Worm (Caenorhabditis elegans) whole organism, L3 larva: ENCODE results near the gene T05C12.9.

Experiments
- R02D3.7 ChIP-seq: fragments of 150-350 bp; optimal IDR thresholded peaks from 2 replicates; lab custom pipeline; 2014; ENCODE audit warnings: missing biosample characterization, missing genetic modification characterization
- ZK546.5 ChIP-seq: sonication (generic microtip); optimal IDR thresholded peaks from 2 replicates; lab custom pipeline; 2017; ENCODE audit warnings: missing biosample characterization, missing genetic modification characterization
- aly-2 ChIP-seq: fragments of 150-350 bp; optimal IDR thresholded peaks from 2 replicates; lab custom pipeline; 2014; ENCODE audit warnings: missing biosample characterization, missing genetic modification characterization
- ama-1 ChIP-seq: fragments of 150-350 bp; optimal IDR thresholded peaks from 2 replicates; lab custom pipeline; 2018
- ceh-16 ChIP-seq: sonication (generic microtip); optimal IDR thresholded peaks from 2 replicates; lab custom pipeline; 2017; ENCODE audit warnings: missing biosample characterization, missing genetic modification characterization
- ceh-28 ChIP-seq: fragments of 150-350 bp; optimal IDR thresholded peaks from 2 replicates; lab custom pipeline; 2014; ENCODE audit warnings: missing biosample characterization, missing genetic modification reagents, missing genetic modification characterization
- ceh-9 ChIP-seq: sonication (generic microtip); optimal IDR thresholded peaks from 2 replicates; lab custom pipeline; 2018; ENCODE audit warnings: missing biosample characterization, missing genetic modification characterization
- daf-12 ChIP-seq: fragments of 150-350 bp; optimal IDR thresholded peaks from 2 replicates; lab custom pipeline; 2014; ENCODE audit warnings: missing biosample characterization, missing genetic modification reagents, missing genetic modification characterization
- egl-27 ChIP-seq: sonication (generic microtip); optimal IDR thresholded peaks from 4 replicates; lab custom pipeline; 2017; ENCODE audit warnings: missing biosample characterization, missing genetic modification reagents, missing genetic modification characterization
- elt-3 ChIP-seq, 3 experiments: fragments of 150-350 bp in 1 of 3; sonication (generic microtip) in 2 of 3; optimal IDR thresholded peaks; 2 replicates in 2 of 3; 4 replicates in 1 of 3; lab custom pipeline; 2014 to 2017; ENCODE audit warnings: missing biosample characterization in 3 of 3, missing genetic modification characterization in 3 of 3
- eor-1 ChIP-seq, 2 experiments: fragments of 150-350 bp; optimal IDR thresholded peaks; 2 replicates each; lab custom pipeline; 2014 to 2018; ENCODE audit warnings: missing biosample characterization in 2 of 2, missing genetic modification characterization in 2 of 2
- fkh-10 ChIP-seq: sonication (generic microtip); optimal IDR thresholded peaks from 2 replicates; lab custom pipeline; 2017; ENCODE audit warnings: missing biosample characterization, missing genetic modification reagents, missing genetic modification characterization
- fkh-2 ChIP-seq: fragments of 150-350 bp; optimal IDR thresholded peaks from 2 replicates; lab custom pipeline; 2014; ENCODE audit warnings: missing biosample characterization, missing genetic modification reagents, missing genetic modification characterization
- fos-1 ChIP-seq: fragments of 150-350 bp; optimal IDR thresholded peaks from 2 replicates; lab custom pipeline; 2014; ENCODE audit warnings: missing biosample characterization, missing genetic modification characterization
- jun-1 ChIP-seq: fragments of 150-350 bp; optimal IDR thresholded peaks from 2 replicates; lab custom pipeline; 2014; ENCODE audit warnings: missing biosample characterization, missing genetic modification reagents, missing genetic modification characterization
- lin-15B ChIP-seq: fragments of 150-350 bp; optimal IDR thresholded peaks from 2 replicates; lab custom pipeline; 2014; ENCODE audit warnings: missing biosample characterization, missing genetic modification characterization
- lin-39 ChIP-seq: fragments of 150-350 bp; optimal IDR thresholded peaks from 2 replicates; lab custom pipeline; 2018; ENCODE audit warnings: missing biosample characterization, missing genetic modification reagents, missing genetic modification characterization
- lsy-12 ChIP-seq: sonication (generic microtip); optimal IDR thresholded peaks from 2 replicates; lab custom pipeline; 2016; ENCODE audit warnings: mild to moderate bottlenecking, missing genetic modification characterization, missing compliant biosample characterization
- mml-1 ChIP-seq: fragments of 150-350 bp; sonication (generic microtip); optimal IDR thresholded peaks from 3 replicates; lab custom pipeline; 2014; ENCODE audit warnings: missing biosample characterization, missing genetic modification characterization
- nfya-1 ChIP-seq: sonication (generic microtip); optimal IDR thresholded peaks from 2 replicates; lab custom pipeline; 2017; ENCODE audit warnings: missing genetic modification characterization, mild to moderate bottlenecking, missing compliant biosample characterization, antibody characterized with exemption, moderate library complexity; ENCODE audit not compliant: insufficient read depth
- nhr-11 ChIP-seq: fragments of 150-350 bp; optimal IDR thresholded peaks from 2 replicates; lab custom pipeline; 2014; ENCODE audit warnings: missing biosample characterization, missing genetic modification characterization
- nhr-12 ChIP-seq: fragments of 150-350 bp; optimal IDR thresholded peaks from 2 replicates; lab custom pipeline; 2014; ENCODE audit warnings: missing biosample characterization, missing genetic modification characterization
- nhr-23 ChIP-seq: fragments of 150-350 bp; optimal IDR thresholded peaks from 2 replicates; lab custom pipeline; 2014; ENCODE audit warnings: missing biosample characterization, missing genetic modification reagents, missing genetic modification characterization
- nhr-237 ChIP-seq: fragments of 150-350 bp; optimal IDR thresholded peaks from 2 replicates; lab custom pipeline; 2014; ENCODE audit warnings: missing biosample characterization, missing genetic modification characterization
- nhr-25 ChIP-seq: sonication (generic microtip); optimal IDR thresholded peaks from 2 replicates; lab custom pipeline; 2017; ENCODE audit warnings: missing biosample characterization, missing genetic modification characterization
- nhr-28 ChIP-seq: fragments of 150-350 bp; optimal IDR thresholded peaks from 2 replicates; lab custom pipeline; 2014; ENCODE audit warnings: missing biosample characterization, missing genetic modification characterization
- nhr-43 ChIP-seq: sonication (generic microtip); optimal IDR thresholded peaks from 2 replicates; lab custom pipeline; 2016; ENCODE audit warnings: mild to moderate bottlenecking, missing genetic modification characterization, missing compliant biosample characterization; ENCODE audit not compliant: poor library complexity, severe bottlenecking
- nhr-67 ChIP-seq: fragments of 150-350 bp; optimal IDR thresholded peaks from 2 replicates; lab custom pipeline; 2014; ENCODE audit warnings: missing biosample characterization, missing genetic modification characterization
- nhr-76 ChIP-seq: fragments of 150-350 bp; sonication (generic microtip); optimal IDR thresholded peaks from 5 replicates; lab custom pipeline; 2014; ENCODE audit warnings: missing biosample characterization, missing genetic modification characterization
- pha-4 ChIP-seq: fragments of 150-350 bp; optimal IDR thresholded peaks from 2 replicates; lab custom pipeline; 2014; ENCODE audit warnings: missing biosample characterization, missing genetic modification reagents, missing genetic modification characterization
- pqm-1 ChIP-seq: fragments of 150-350 bp; optimal IDR thresholded peaks from 2 replicates; lab custom pipeline; 2017; ENCODE audit warnings: missing biosample characterization, missing genetic modification characterization, inconsistent platforms
- skn-1 ChIP-seq: fragments of 150-350 bp; optimal IDR thresholded peaks from 2 replicates; lab custom pipeline; 2014; ENCODE audit warnings: missing biosample characterization, missing genetic modification characterization
- snpc-4 ChIP-seq: fragments of 150-350 bp; optimal IDR thresholded peaks from 2 replicates; lab custom pipeline; 2014; ENCODE audit warnings: missing biosample characterization, missing genetic modification characterization
- tbx-2 ChIP-seq: sonication (generic microtip); optimal IDR thresholded peaks from 2 replicates; lab custom pipeline; 2016; ENCODE audit warnings: mild to moderate bottlenecking, missing genetic modification characterization, missing compliant biosample characterization
- unc-62 ChIP-seq: fragments of 150-350 bp; sonication (generic microtip); optimal IDR thresholded peaks from 4 replicates; lab custom pipeline; 2014; ENCODE audit warnings: missing biosample characterization, missing genetic modification reagents, missing genetic modification characterization
- zag-1 ChIP-seq: fragments of 150-350 bp; optimal IDR thresholded peaks from 2 replicates; lab custom pipeline; 2014; ENCODE audit warnings: missing biosample characterization, missing genetic modification characterization
- ztf-11 ChIP-seq: fragments of 150-350 bp; optimal IDR thresholded peaks from 2 replicates; lab custom pipeline; 2014; ENCODE audit warnings: missing biosample characterization, missing genetic modification characterization

Gene T05C12.9

DNA sequence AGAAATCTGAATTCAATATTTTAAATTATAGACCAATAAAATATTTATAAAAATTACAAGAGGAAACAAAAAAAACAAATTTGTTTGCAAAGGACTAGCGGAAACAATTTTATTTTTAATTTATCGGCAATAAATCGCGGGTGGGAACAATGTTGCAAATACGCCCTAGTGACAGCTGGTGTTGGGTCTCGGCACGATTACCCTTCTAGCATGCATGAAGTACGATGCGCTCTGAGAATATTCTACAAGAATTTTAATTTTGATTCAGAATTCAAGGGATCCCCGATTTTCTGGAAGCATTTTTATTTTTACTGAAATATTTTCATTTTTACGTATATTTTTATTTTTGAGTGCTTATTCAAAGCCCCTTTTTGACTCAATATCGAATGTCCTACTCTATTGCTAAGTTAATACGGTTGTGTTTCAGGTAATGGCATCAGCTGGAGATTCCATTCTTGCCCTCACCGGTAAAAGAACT, 8.0 kb downstream of the T05C12.9 start, which contains the start of the genes mig-5 and cct-1 (continued):
- TF ChIP-seq nhr-28 (tag; lab: Kevin White, UChicago), result peak; percentile 62
- TF ChIP-seq ZK546.5, result peak; percentile 52
- no peak for TF ChIP-seq ztf-11 (tag; lab: Kevin White, UChicago)
- peak; percentile 96 for TF ChIP-seq lin-39 (tag; lab: Kevin White, UChicago)
- TF ChIP-seq fkh-2 (tag; lab: Kevin White, UChicago), result no peak
- peak; percentile 91 for TF ChIP-seq aly-2 (tag; lab: Kevin White, UChicago)

DNA sequence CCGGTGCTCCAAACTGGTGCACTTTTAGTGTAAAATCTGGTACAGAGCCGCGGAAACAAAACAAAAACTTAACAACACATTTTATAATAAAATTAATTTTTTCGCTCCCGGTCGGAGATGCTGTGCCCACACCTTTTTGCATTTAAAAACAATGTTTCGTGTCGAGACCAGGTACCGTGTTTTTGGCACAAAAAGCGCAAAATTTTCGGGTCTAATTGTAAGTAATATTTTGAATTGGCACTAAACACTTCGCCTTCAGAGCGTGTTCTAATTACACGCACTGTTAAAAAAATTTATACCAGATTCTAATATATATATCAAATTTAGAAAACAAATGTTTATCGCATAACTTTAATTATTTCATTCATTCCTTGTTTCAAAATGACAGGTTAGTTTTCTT, 11.6 kb downstream of the T05C12.9 start, which contains the start of gene dylt-3:
Gene dylt-3 (plus strand): TSS at position 301 of the 400 bp plus-strand sequence.
- TF ChIP-seq nhr-67 (no peak), nhr-23 (tag; lab: Kevin White, UChicago) (no peak), fos-1 (tag; lab: Kevin White, UChicago) (no peak), snpc-4 (tag; lab: Kevin White, UChicago) (no peak), fkh-10 (GFP tag; lab: Kevin White, UChicago) (no peak), mml-1 (tag; lab: Kevin White, UChicago) (no peak), ztf-11 (tag; lab: Kevin White, UChicago) (no peak), daf-12 (no peak), lsy-12 (tag; lab: Kevin White, UChicago) (no peak), jun-1 (tag; lab: Kevin White, UChicago) (no peak), nfya-1 (tag; lab: Kevin White, UChicago) (no peak), ceh-28 (tag; lab: Kevin White, UChicago) (no peak), ceh-16 (tag; lab: Kevin White, UChicago) (no peak), fkh-2 (tag; lab: Kevin White, UChicago) (no peak), eor-1 (tag; optimal IDR thresholded peaks at IDR 0.05; lab: Kevin White, UChicago) (no peak), elt-3 (tag; optimal IDR thresholded peaks at IDR 0.05; lab: Kevin White, UChicago) (no peak), nhr-43 (tag; lab: Kevin White, UChicago) (no peak), lin-39 (tag; lab: Kevin White, UChicago) (no peak), ama-1 (lab: Kevin White, UChicago) (no peak)

DNA sequence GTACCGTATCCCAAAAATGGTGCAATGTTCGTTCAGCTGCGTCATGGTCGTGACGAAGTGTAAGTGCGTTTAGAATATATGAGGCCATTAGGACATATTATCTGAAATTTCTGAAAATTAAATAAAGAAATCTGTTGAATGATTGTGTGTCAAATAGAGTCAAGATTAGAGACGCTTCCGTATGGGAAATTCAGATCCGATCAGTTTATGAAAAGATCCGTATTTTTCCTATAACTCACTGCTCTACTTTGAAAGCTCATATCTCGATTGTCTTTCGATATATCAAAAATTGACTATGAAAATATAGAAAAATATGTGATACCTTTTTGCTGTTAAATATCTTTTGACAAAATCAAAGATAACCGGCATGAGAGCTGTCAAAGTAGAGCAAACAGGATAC, 12.7 kb downstream of the T05C12.9 start, which contains the start of gene T05C12.4:
Gene T05C12.4 (minus strand): TSS at position 101 of the 400 bp plus-strand sequence.
- no peak for TF ChIP-seq lsy-12 (tag; lab: Kevin White, UChicago)
- no peak for TF ChIP-seq unc-62 (GFP tag; lab: Kevin White, UChicago)
- TF ChIP-seq mml-1 (tag; lab: Kevin White, UChicago), result no peak
- TF ChIP-seq ceh-28 (tag; lab: Kevin White, UChicago), result no peak
- TF ChIP-seq R02D3.7, result no peak
- TF ChIP-seq ZK546.5, result no peak
- TF ChIP-seq nhr-237 (tag; lab: Kevin White, UChicago), result no peak
- no peak for TF ChIP-seq ama-1 (lab: Kevin White, UChicago)
- TF ChIP-seq nhr-43 (tag; lab: Kevin White, UChicago), result no peak
- no peak for TF ChIP-seq nhr-12 (tag; lab: Kevin White, UChicago)
- TF ChIP-seq pha-4, result no peak
- TF ChIP-seq fos-1 (tag; lab: Kevin White, UChicago), result no peak

DNA sequence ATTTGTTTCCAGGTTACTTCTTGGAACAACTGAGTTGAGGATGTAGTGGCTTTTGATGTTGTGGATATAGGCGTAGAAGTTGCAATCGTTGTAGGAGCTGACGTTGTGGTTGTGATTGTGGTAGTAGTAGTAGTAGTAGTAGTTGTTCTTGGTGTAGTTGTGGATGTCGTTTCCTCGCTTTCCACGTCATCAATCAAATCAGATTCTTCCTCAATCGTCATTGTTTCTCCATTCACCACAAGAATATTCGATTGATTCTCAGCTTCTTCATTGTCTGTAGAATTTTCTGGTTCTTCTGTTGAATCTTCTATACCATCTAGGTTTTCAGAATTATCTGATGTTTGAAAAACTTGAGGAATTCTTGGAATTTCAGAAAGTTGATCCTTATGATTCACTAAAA, 14.4 kb downstream of the T05C12.9 start:
- TF ChIP-seq ztf-11 (tag; lab: Kevin White, UChicago), result no peak
- no peak for TF ChIP-seq nhr-25 (tag; lab: Kevin White, UChicago)
- TF ChIP-seq nhr-76 (tag; lab: Kevin White, UChicago), result no peak
- TF ChIP-seq mml-1 (tag; lab: Kevin White, UChicago), result no peak
- TF ChIP-seq lsy-12 (tag; lab: Kevin White, UChicago), result no peak
- TF ChIP-seq nhr-11 (tag; lab: Kevin White, UChicago), result no peak
- TF ChIP-seq tbx-2 (tag; lab: Kevin White, UChicago), result no peak
- TF ChIP-seq nhr-12 (tag; lab: Kevin White, UChicago), result no peak
- no peak for TF ChIP-seq ceh-9
- TF ChIP-seq, all 47 proteins: peak for 0

DNA sequence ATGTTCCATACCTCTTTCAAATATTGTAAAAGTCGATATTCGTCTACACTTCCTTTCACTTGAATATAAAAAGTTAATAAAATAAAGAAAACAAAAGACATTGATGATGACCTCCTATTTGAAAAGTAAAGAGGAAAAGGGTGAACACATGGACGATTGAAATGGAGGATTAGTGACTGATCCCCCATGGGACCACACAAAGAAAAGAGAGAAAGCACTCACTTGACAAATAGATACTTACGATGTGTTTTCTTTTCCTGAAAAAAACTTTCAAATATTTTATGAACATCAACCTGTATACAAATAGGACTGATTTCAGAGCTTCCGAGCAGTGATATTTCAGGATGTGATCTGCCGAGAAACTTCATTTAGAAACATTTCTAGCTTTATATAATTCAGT, 15.9 kb downstream of the T05C12.9 start, which contains the start of gene acr-14:
Gene acr-14 (minus strand): TSS at position 101 of the 400 bp plus-strand sequence.
- no peak for TF ChIP-seq mml-1 (tag; lab: Kevin White, UChicago)
- no peak for TF ChIP-seq elt-3 (tag; optimal IDR thresholded peaks at IDR 0.05; lab: Kevin White, UChicago)
- no peak for TF ChIP-seq nhr-43 (tag; lab: Kevin White, UChicago)
- no peak for TF ChIP-seq lin-15B (tag; lab: Kevin White, UChicago)
- TF ChIP-seq fos-1 (tag; lab: Kevin White, UChicago), result no peak
- no peak for TF ChIP-seq R02D3.7
- TF ChIP-seq snpc-4 (tag; lab: Kevin White, UChicago), result no peak
- TF ChIP-seq fkh-10 (GFP tag; lab: Kevin White, UChicago), result no peak
- no peak for TF ChIP-seq tbx-2 (tag; lab: Kevin White, UChicago)
- no peak for TF ChIP-seq skn-1 (tag; lab: Kevin White, UChicago)
- TF ChIP-seq egl-27 (tag; lab: Kevin White, UChicago), result no peak
- TF ChIP-seq pqm-1, result no peak
- TF ChIP-seq ceh-28 (tag; lab: Kevin White, UChicago), result no peak
- no peak for TF ChIP-seq zag-1 (tag; lab: Kevin White, UChicago)
- TF ChIP-seq, all 47 proteins: peak for 0
